Fruit fly (Drosophila melanogaster) whole organism: ENCODE results near the gene MKP-4.

Experiments used
- CG8478 ChIP-seq: fragments of >200 bp; optimal IDR thresholded peaks from 2 replicates; lab custom pipeline; 2018; ENCODE audit warnings: inconsistent platforms
- Dll ChIP-seq: fragments of >200 bp; optimal IDR thresholded peaks from 2 replicates; lab custom pipeline; 2017
- pan ChIP-seq: fragments of >200 bp; optimal IDR thresholded peaks from 2 replicates; lab custom pipeline; 2017
- psq ChIP-seq: fragments of >200 bp; optimal IDR thresholded peaks from 2 replicates; lab custom pipeline; 2017
- usp ChIP-seq: fragments of >200 bp; optimal IDR thresholded peaks from 2 replicates; lab custom pipeline; 2017; ENCODE audit warnings: missing biosample characterization, missing genetic modification characterization, mixed read lengths

dm6 chrX:19613473-19613872, 9.4 kb upstream of the MKP-4 start:
- TF ChIP-seq pan: no peak
- TF ChIP-seq psq: no peak
- no peak for TF ChIP-seq usp (GFP tag; lab: Kevin White, UChicago)
- TF ChIP-seq Dll (lab: Kevin White, UChicago): no peak
- TF ChIP-seq CG8478 (lab: Kevin White, UChicago): no peak
